Fruit fly (Drosophila melanogaster): ENCODE data around the gene Surf6.

- TF ChIP-seq Fer1 (GFP tag; optimal IDR thresholded peaks at IDR 0.05) = no peak
- TF ChIP-seq Antp (GFP tag; optimal IDR thresholded peaks at IDR 0.05) = no peak
- TF ChIP-seq Six4 (GFP tag; optimal IDR thresholded peaks at IDR 0.05) = no peak
- no peak for TF ChIP-seq Med (GFP tag)
- no peak for TF ChIP-seq Fer2 (tag; optimal IDR thresholded peaks at IDR 0.05)
- TF ChIP-seq CG2202 (tag; optimal IDR thresholded peaks at IDR 0.05) = no peak
- TF ChIP-seq CG12155 (GFP tag; optimal IDR thresholded peaks at IDR 0.05) = no peak
Observed at dm6 chr3R:19915312-19915711, 10.6 kb upstream of the Surf6 start, which contains the start of the genes Xport-A and Xport-B.
